Worm (Caenorhabditis elegans) whole organism, early embryonic: Measurements from ENCODE around the gene col-152.

Experiments
- ama-1 ChIP-seq: fragments of 150-350 bp; optimal IDR thresholded peaks from 2 replicates; lab custom pipeline; 2014
- ceh-13 ChIP-seq: fragments of 200-800 bp; sonication (Bioruptor generic); optimal IDR thresholded peaks from 2 replicates; lab custom pipeline; 2018; ENCODE audit warnings: mild to moderate bottlenecking, missing genetic modification characterization, missing compliant biosample characterization
- ceh-36 ChIP-seq: sonication (generic microtip); optimal IDR thresholded peaks from 2 replicates; lab custom pipeline; 2016; ENCODE audit warnings: missing genetic modification characterization, inconsistent platforms, missing compliant biosample characterization
- ets-7 ChIP-seq: sonication (generic microtip); optimal IDR thresholded peaks from 2 replicates; lab custom pipeline; 2016; ENCODE audit warnings: missing genotype, missing genetic modification characterization, missing compliant biosample characterization
- hmbx-1 ChIP-seq: sonication (generic microtip); optimal IDR thresholded peaks from 2 replicates; lab custom pipeline; 2016; ENCODE audit warnings: mild to moderate bottlenecking, missing genetic modification characterization, missing compliant biosample characterization
- hnd-1 ChIP-seq: sonication (generic microtip); optimal IDR thresholded peaks from 2 replicates; lab custom pipeline; 2016; ENCODE audit warnings: missing genetic modification characterization, missing compliant biosample characterization
- scrt-1 ChIP-seq: fragments of 200-800 bp; sonication (Bioruptor generic); IDR thresholded peaks from 2 replicates; pipeline ENCODE4 v1.3.6; 2022; ENCODE audit warnings: missing genetic modification characterization, missing compliant biosample characterization
- sea-1 ChIP-seq: fragments of 200-800 bp; sonication (Bioruptor generic); conservative IDR thresholded peaks from 2 replicates; pipeline ENCODE4 v1.3.6; 2022; ENCODE audit warnings: missing genetic modification characterization, missing compliant biosample characterization
- tbx-11 ChIP-seq: fragments of 200-800 bp; sonication (Bioruptor generic); IDR thresholded peaks from 2 replicates; pipeline ENCODE4 v1.3.6; 2022; ENCODE audit warnings: missing genetic modification characterization, missing compliant biosample characterization
- tra-4 ChIP-seq: sonication (generic microtip); optimal IDR thresholded peaks from 2 replicates; lab custom pipeline; 2017; ENCODE audit warnings: missing genetic modification characterization, missing compliant biosample characterization

- TF ChIP-seq ceh-36 (no peak), scrt-1 (GFP tag; lab: Robert Waterston, UW) (no peak), tra-4 (tag; lab: Kevin White, UChicago) (no peak), ama-1 (lab: Kevin White, UChicago) (no peak), hmbx-1 (tag; lab: Kevin White, UChicago) (no peak), ceh-13 (GFP tag; lab: Kevin White, UChicago) (no peak), tbx-11 (GFP tag; lab: Robert Waterston, UW) (no peak), ets-7 (tag; lab: Kevin White, UChicago) (no peak), hnd-1 (tag; lab: Kevin White, UChicago) (no peak), sea-1 (GFP tag; lab: Robert Waterston, UW) (no peak)
Measured at ce11 chrV:10561632-10562031, 911 bp downstream of the col-152 start.
